Worm (Caenorhabditis elegans): ENCODE results near the gene vglu-2.

vglu-2 gene

DNA sequence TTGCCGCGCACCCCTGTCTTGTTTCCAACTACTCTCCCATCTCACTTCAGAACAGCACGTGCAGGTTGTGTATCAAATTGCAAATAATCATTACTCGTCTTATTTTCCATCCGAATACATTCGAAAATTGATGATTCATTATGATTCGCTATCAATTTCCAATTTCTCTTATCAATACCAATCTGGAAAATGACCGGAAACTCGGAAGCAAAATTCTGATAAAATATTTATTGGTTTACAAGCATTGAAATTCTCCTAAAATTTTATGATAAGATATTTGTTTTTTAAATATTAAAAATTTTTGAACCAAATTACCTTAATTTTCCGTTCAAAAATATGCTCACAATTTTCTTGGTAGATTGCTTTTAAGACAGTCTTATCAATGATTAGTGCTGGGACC lies 10.4 kb downstream of the vglu-2 start:
- TF ChIP-seq ama-1 (optimal IDR thresholded peaks at IDR 0.05), result no peak
- no peak for TF ChIP-seq ceh-36 (tag; optimal IDR thresholded peaks at IDR 0.05)
- TF ChIP-seq tra-4 (tag; optimal IDR thresholded peaks at IDR 0.05), result no peak
- TF ChIP-seq pes-1 (GFP tag; IDR thresholded peaks at IDR 0.05), result no peak
- TF ChIP-seq hmbx-1 (tag; optimal IDR thresholded peaks at IDR 0.05), result no peak
- TF ChIP-seq hnd-1 (tag; optimal IDR thresholded peaks at IDR 0.05), result no peak
- no peak for TF ChIP-seq sea-1 (GFP tag; conservative IDR thresholded peaks at IDR 0.05)
- TF ChIP-seq tbx-11 (GFP tag; IDR thresholded peaks at IDR 0.05), result no peak
- no peak for TF ChIP-seq scrt-1 (GFP tag; IDR thresholded peaks at IDR 0.05)
- no peak for TF ChIP-seq ets-7 (tag; optimal IDR thresholded peaks at IDR 0.05)
- no peak for TF ChIP-seq aly-1 (tag; optimal IDR thresholded peaks at IDR 0.05)
- TF ChIP-seq tbx-37 (GFP tag; conservative IDR thresholded peaks at IDR 0.05), result no peak
- TF ChIP-seq F13C5.2 (tag; optimal IDR thresholded peaks at IDR 0.05), result no peak
- no peak for TF ChIP-seq flt-1 (GFP tag; IDR thresholded peaks at IDR 0.05)
- no peak for TF ChIP-seq B0310.2 (tag; optimal IDR thresholded peaks at IDR 0.05)
- no peak for TF ChIP-seq hmg-4 (GFP tag; optimal IDR thresholded peaks at IDR 0.05)
- no peak for TF ChIP-seq ceh-13 (GFP tag; optimal IDR thresholded peaks at IDR 0.05)

DNA sequence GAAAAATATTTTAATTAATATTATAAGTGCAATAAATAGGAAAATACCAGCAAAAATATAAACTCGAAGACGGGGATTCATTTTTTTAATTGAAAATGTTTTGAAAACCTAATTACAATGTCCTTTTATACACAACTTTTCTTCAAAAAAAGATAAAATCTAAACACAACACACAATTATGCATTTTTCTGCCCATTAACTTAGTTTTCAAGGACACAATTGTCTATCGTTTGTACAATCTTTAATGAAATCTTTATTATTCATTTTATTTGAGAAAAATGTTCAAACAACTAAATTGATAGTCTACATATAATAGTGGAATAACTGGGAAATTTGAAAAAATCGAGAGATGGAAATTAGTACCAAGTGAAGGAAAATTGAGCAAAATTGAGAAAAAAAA lies 11.1 kb downstream of the vglu-2 start, which contains the start of gene T07A5.1:
T07A5.1 (minus strand) TSS at position 149 of the 400 bp plus-strand sequence.
- no peak for TF ChIP-seq aly-1 (tag; optimal IDR thresholded peaks at IDR 0.05)
- TF ChIP-seq flt-1 (GFP tag; IDR thresholded peaks at IDR 0.05), result no peak
- TF ChIP-seq hmg-4 (GFP tag; optimal IDR thresholded peaks at IDR 0.05), result no peak
- TF ChIP-seq tbx-11 (GFP tag; IDR thresholded peaks at IDR 0.05), result no peak

DNA sequence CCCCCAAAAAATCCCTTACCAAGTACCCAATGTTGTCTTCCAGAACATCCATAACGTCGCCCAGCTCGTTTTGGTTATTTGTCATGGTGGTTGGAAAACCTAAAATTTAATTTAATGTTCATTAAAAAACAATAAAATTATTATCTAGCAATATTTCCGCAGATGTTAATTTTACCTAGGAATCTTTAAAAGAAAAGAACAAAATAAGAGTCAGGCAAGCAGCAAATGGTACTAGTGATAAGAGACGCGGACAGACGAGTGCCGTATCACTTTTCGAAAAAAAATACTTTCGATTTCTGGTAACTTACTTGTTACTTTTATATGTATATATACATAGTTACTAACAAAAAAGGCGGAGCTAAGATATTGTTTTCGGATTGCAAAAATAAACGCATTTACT lies 16.1 kb downstream of the vglu-2 start, which contains the start of gene T07A5.7:
T07A5.7 (minus strand) TSS at position 101 of the 400 bp plus-strand sequence.
- no peak for TF ChIP-seq aly-1 (tag; optimal IDR thresholded peaks at IDR 0.05)

DNA sequence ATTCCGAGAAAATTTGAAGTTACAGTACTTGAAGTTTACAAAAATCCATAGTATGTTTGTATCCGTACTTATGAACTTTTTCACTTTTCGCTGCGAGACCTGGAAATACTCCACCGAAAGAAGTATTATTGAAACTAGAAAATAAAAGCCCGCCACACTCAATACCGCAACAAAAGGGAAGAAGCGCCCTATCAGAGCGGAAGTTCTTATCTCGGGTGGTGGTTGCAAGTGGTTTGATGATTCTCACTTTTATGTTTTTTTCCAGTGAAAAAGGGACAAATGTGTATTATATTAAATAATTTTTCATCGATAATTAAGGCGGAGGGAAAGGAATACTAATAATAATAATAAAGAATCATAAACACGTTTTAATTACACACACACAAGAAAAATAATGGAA lies 19.3 kb downstream of the vglu-2 start:
- TF ChIP-seq B0310.2 (tag; optimal IDR thresholded peaks at IDR 0.05), result no peak
- TF ChIP-seq hnd-1 (tag; optimal IDR thresholded peaks at IDR 0.05), result no peak
- TF ChIP-seq scrt-1 (GFP tag; IDR thresholded peaks at IDR 0.05), result no peak
- TF ChIP-seq ama-1 (optimal IDR thresholded peaks at IDR 0.05), result no peak
- TF ChIP-seq hmg-4 (GFP tag; optimal IDR thresholded peaks at IDR 0.05), result no peak
- TF ChIP-seq sea-1 (GFP tag; conservative IDR thresholded peaks at IDR 0.05), result no peak
- TF ChIP-seq aly-1 (tag; optimal IDR thresholded peaks at IDR 0.05), result no peak
- TF ChIP-seq ets-7 (tag; optimal IDR thresholded peaks at IDR 0.05), result no peak

DNA sequence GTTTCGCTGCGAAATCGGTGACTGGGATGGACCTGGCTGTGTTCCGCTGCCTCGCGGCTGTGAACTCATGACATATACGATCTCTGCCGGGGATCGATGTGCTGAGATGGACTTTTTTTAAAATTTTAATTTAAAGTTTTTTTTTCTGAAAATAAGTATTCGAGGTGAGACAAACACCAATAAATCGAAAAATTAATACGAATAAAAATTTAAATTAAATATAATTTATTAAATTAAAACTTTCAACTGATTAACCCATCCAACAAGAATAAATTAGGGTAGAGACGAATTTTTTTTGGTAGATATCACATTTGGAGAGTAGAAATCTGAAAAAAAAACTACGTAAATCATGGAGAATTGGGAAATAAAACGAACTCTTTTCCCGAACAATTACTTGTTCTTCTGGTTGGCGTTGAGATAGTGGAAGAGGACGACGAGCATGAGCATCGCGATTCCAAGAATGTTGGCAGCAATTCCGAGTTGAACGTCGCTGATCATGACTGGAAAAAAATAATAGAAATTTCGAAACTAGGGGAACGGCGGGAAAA lies 23.2 kb downstream of the vglu-2 start, which contains the start of the genes unc-50 and ostf-4:
unc-50 (minus strand) TSS at position 101 of the 548 bp plus-strand sequence.
ostf-4 (minus strand) TSS at position 498 of the 548 bp plus-strand sequence.
- TF ChIP-seq tra-4 (tag; optimal IDR thresholded peaks at IDR 0.05) (no peak), tbx-37 (GFP tag; conservative IDR thresholded peaks at IDR 0.05) (no peak), ama-1 (optimal IDR thresholded peaks at IDR 0.05) (no peak), flt-1 (GFP tag; IDR thresholded peaks at IDR 0.05) (no peak), ceh-36 (tag; optimal IDR thresholded peaks at IDR 0.05) (no peak), ets-7 (tag; optimal IDR thresholded peaks at IDR 0.05) (no peak), scrt-1 (GFP tag; IDR thresholded peaks at IDR 0.05) (no peak), ceh-13 (GFP tag; optimal IDR thresholded peaks at IDR 0.05) (no peak), aly-1 (tag; optimal IDR thresholded peaks at IDR 0.05) (no peak), tbx-11 (GFP tag; IDR thresholded peaks at IDR 0.05) (no peak), pes-1 (GFP tag; IDR thresholded peaks at IDR 0.05) (no peak), B0310.2 (tag; optimal IDR thresholded peaks at IDR 0.05) (no peak), hnd-1 (tag; optimal IDR thresholded peaks at IDR 0.05) (no peak), sea-1 (GFP tag; conservative IDR thresholded peaks at IDR 0.05) (no peak), F13C5.2 (tag; optimal IDR thresholded peaks at IDR 0.05) (no peak), hmbx-1 (tag; optimal IDR thresholded peaks at IDR 0.05) (no peak), hmg-4 (GFP tag; optimal IDR thresholded peaks at IDR 0.05) (no peak)

DNA sequence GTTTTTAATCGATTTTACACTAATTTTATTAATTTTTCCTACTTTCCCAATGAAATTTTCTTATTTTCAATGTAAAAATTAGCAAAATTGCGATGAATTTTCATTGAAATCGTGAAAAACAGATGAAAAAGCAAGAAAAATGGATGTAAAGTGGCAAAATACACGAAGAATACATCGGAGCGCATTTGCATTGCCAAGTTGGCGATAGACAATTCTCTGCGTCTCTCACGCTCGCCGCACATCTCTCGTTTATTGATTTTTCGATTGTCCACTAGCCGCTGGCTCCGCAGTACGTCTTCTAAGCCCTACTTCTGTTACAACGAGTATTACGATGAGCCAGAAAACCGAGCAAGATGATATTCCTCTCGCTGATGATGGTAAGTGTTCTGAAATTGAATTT lies 23.8 kb downstream of the vglu-2 start, which contains the start of gene unc-69:
unc-69 (plus strand) TSS at position 185 of the 400 bp plus-strand sequence.
- TF ChIP-seq aly-1 (tag; optimal IDR thresholded peaks at IDR 0.05) (no peak), ceh-36 (tag; optimal IDR thresholded peaks at IDR 0.05) (no peak), tbx-37 (GFP tag; conservative IDR thresholded peaks at IDR 0.05) (no peak), F13C5.2 (tag; optimal IDR thresholded peaks at IDR 0.05) (no peak), ama-1 (optimal IDR thresholded peaks at IDR 0.05) (no peak), tra-4 (tag; optimal IDR thresholded peaks at IDR 0.05) (no peak), sea-1 (GFP tag; conservative IDR thresholded peaks at IDR 0.05) (no peak), hnd-1 (tag; optimal IDR thresholded peaks at IDR 0.05) (no peak), pes-1 (GFP tag; IDR thresholded peaks at IDR 0.05) (no peak)

DNA sequence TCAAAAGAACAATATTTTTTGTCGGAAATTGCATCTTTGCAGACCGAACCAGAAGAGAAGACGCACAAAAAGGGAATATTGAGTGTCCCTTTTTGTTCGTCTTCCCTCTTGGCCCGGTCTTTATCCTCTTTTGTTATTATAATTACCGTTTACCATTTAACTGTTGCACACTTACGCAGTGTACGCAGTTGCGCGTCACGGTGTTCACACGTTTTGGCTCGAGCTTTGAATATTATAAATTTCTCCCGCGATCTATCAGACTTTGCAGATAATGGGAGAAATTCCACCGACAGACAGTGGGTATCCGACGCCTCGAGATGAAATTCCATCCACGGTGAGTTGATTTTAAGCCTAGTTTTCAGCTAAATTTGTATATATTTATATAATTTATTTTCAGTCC lies 25.9 kb downstream of the vglu-2 start, which contains the start of gene sas-7:
sas-7 (plus strand) TSS at position 232 of the 400 bp plus-strand sequence.
- TF ChIP-seq scrt-1 (GFP tag; IDR thresholded peaks at IDR 0.05) (no peak), pes-1 (GFP tag; IDR thresholded peaks at IDR 0.05) (no peak), tra-4 (tag; optimal IDR thresholded peaks at IDR 0.05) (no peak), B0310.2 (tag; optimal IDR thresholded peaks at IDR 0.05) (no peak), aly-1 (tag; optimal IDR thresholded peaks at IDR 0.05) (no peak), hnd-1 (tag; optimal IDR thresholded peaks at IDR 0.05) (no peak), hmg-4 (GFP tag; optimal IDR thresholded peaks at IDR 0.05) (no peak), tbx-11 (GFP tag; IDR thresholded peaks at IDR 0.05) (no peak), sea-1 (GFP tag; conservative IDR thresholded peaks at IDR 0.05) (no peak), F13C5.2 (tag; optimal IDR thresholded peaks at IDR 0.05) (no peak), tbx-37 (GFP tag; conservative IDR thresholded peaks at IDR 0.05) (no peak), ets-7 (tag; optimal IDR thresholded peaks at IDR 0.05) (no peak), ama-1 (optimal IDR thresholded peaks at IDR 0.05) (no peak), ceh-13 (GFP tag; optimal IDR thresholded peaks at IDR 0.05) (no peak), hmbx-1 (tag; optimal IDR thresholded peaks at IDR 0.05) (no peak), flt-1 (GFP tag; IDR thresholded peaks at IDR 0.05) (no peak), ceh-36 (tag; optimal IDR thresholded peaks at IDR 0.05) (no peak)

All from whole organism, early embryonic.